Worm (Caenorhabditis elegans) whole organism, L4 larva: ENCODE measurements around the gene mrpl-53.

Source experiments
- D1046.2 ChIP-seq: fragments of 200-800 bp; sonication (Bioruptor generic); IDR thresholded peaks from 2 replicates; pipeline ENCODE4 v1.3.6; 2022; ENCODE audit warnings: missing genetic modification characterization, missing compliant biosample characterization
- F26F4.8 ChIP-seq: fragments of 200-800 bp; sonication (Bioruptor generic); conservative IDR thresholded peaks from 2 replicates; pipeline ENCODE4 v1.3.6; 2022; ENCODE audit warnings: missing genetic modification characterization, missing compliant biosample characterization
- F49E8.2 ChIP-seq: sonication (generic microtip); optimal IDR thresholded peaks from 2 replicates; lab custom pipeline; 2016; ENCODE audit warnings: missing compliant biosample characterization, mild to moderate bottlenecking, missing genetic modification characterization, borderline replicate concordance
- R02D3.7 ChIP-seq: fragments of 150-350 bp; sonication (generic microtip); optimal IDR thresholded peaks from 3 replicates; lab custom pipeline; 2014; ENCODE audit warnings: missing biosample characterization, missing genetic modification characterization
- T26A8.4 ChIP-seq: fragments of 200-800 bp; sonication (Bioruptor generic); IDR thresholded peaks from 2 replicates; pipeline ENCODE4 v1.3.6; 2022; ENCODE audit warnings: missing genetic modification characterization, missing compliant biosample characterization
- Y105C5A.15 ChIP-seq: fragments of 200-800 bp; sonication (Bioruptor generic); IDR thresholded peaks from 2 replicates; pipeline ENCODE4 v1.3.6; 2022; ENCODE audit warnings: missing genetic modification characterization, missing compliant biosample characterization
- Y48G9A.11 ChIP-seq: fragments of 200-800 bp; sonication (Bioruptor generic); IDR thresholded peaks from 2 replicates; pipeline ENCODE4 v1.3.6; 2022; ENCODE audit warnings: missing genetic modification reagents, missing genetic modification characterization, missing compliant biosample characterization
- Y5F2A.4 ChIP-seq: fragments of 200-800 bp; sonication (Bioruptor generic); optimal IDR thresholded peaks from 2 replicates; lab custom pipeline; 2018; ENCODE audit warnings: mild to moderate bottlenecking, missing genetic modification characterization, missing compliant biosample characterization
- ama-1 ChIP-seq: fragments of 150-350 bp; optimal IDR thresholded peaks from 2 replicates; lab custom pipeline; 2014; ENCODE audit warnings: inconsistent platforms, mixed read lengths
- ceh-44 ChIP-seq: fragments of 200-800 bp; sonication (Bioruptor generic); IDR thresholded peaks from 2 replicates; pipeline ENCODE4 v1.3.6; 2022; ENCODE audit warnings: missing genetic modification reagents, missing genetic modification characterization, missing compliant biosample characterization
- ceh-62 ChIP-seq: sonication (generic microtip); optimal IDR thresholded peaks from 2 replicates; lab custom pipeline; 2017; ENCODE audit warnings: missing biosample characterization, missing genetic modification characterization
- ceh-82 ChIP-seq: sonication (generic microtip); optimal IDR thresholded peaks from 2 replicates; lab custom pipeline; 2017; ENCODE audit warnings: missing biosample characterization, missing genetic modification characterization
- cey-2 ChIP-seq: sonication (generic microtip); optimal IDR thresholded peaks from 3 replicates; lab custom pipeline; 2017; ENCODE audit warnings: missing genetic modification characterization, mild to moderate bottlenecking, missing compliant biosample characterization, antibody characterized with exemption, borderline replicate concordance; ENCODE audit not compliant: insufficient read depth
- daf-16 ChIP-seq, 3 experiments: sonication (generic microtip); optimal IDR thresholded peaks; 2 replicates each; lab custom pipeline; 2016 to 2017; ENCODE audit warnings: missing genetic modification characterization in 3 of 3, missing genetic modification reagents in 3 of 3, mild to moderate bottlenecking in 2 of 3, missing compliant biosample characterization in 2 of 3, missing biosample characterization in 1 of 3, moderate library complexity in 1 of 3
- daf-8 ChIP-seq: fragments of 200-800 bp; sonication (Bioruptor generic); IDR thresholded peaks from 2 replicates; pipeline ENCODE4 v1.3.6; 2022; ENCODE audit warnings: missing genetic modification characterization, missing compliant biosample characterization
- duxl-1 ChIP-seq: sonication (generic microtip); optimal IDR thresholded peaks from 2 replicates; lab custom pipeline; 2016; ENCODE audit warnings: mild to moderate bottlenecking, missing genetic modification characterization, moderate library complexity, missing compliant biosample characterization; ENCODE audit not compliant: poor library complexity
- egl-43 ChIP-seq: fragments of 200-800 bp; sonication (Bioruptor generic); IDR thresholded peaks from 2 replicates; pipeline ENCODE4 v1.3.6; 2022; ENCODE audit warnings: missing genetic modification reagents, missing genetic modification characterization, missing compliant biosample characterization
- fkh-10 ChIP-seq: fragments of 150-350 bp; optimal IDR thresholded peaks from 2 replicates; lab custom pipeline; 2014; ENCODE audit warnings: missing biosample characterization, missing genetic modification reagents, missing genetic modification characterization
- fos-1 ChIP-seq: fragments of 150-350 bp; optimal IDR thresholded peaks from 2 replicates; lab custom pipeline; 2014; ENCODE audit warnings: missing biosample characterization, missing genetic modification characterization
- gei-8 ChIP-seq: fragments of 200-800 bp; sonication (Bioruptor generic); optimal IDR thresholded peaks from 2 replicates; lab custom pipeline; 2018; ENCODE audit warnings: mild to moderate bottlenecking, missing genetic modification characterization, missing compliant biosample characterization
- hlh-11 ChIP-seq: fragments of 200-800 bp; sonication (Bioruptor generic); optimal IDR thresholded peaks from 2 replicates; lab custom pipeline; 2018; ENCODE audit warnings: mild to moderate bottlenecking, missing genetic modification characterization, missing compliant biosample characterization
- hmg-1.1 ChIP-seq: fragments of 200-800 bp; sonication (Bioruptor generic); IDR thresholded peaks from 2 replicates; pipeline ENCODE4 v1.3.6; 2022; ENCODE audit warnings: missing genetic modification reagents, missing genetic modification characterization, missing compliant biosample characterization
- lin-13 ChIP-seq: fragments of 150-350 bp; optimal IDR thresholded peaks from 2 replicates; lab custom pipeline; 2014; ENCODE audit warnings: missing biosample characterization, missing genetic modification reagents, missing genetic modification characterization
- lin-15B ChIP-seq: fragments of 150-350 bp; sonication (generic microtip); optimal IDR thresholded peaks from 3 replicates; lab custom pipeline; 2014; ENCODE audit warnings: missing biosample characterization, missing genetic modification characterization
- lin-29 ChIP-seq: fragments of 200-800 bp; sonication (Bioruptor generic); IDR thresholded peaks from 2 replicates; pipeline ENCODE4 v1.3.6; 2022; ENCODE audit warnings: missing genetic modification reagents, missing genetic modification characterization, missing compliant biosample characterization
- lin-39 ChIP-seq: fragments of 150-350 bp; optimal IDR thresholded peaks from 2 replicates; lab custom pipeline; 2014; ENCODE audit warnings: missing biosample characterization, missing genetic modification reagents, missing genetic modification characterization
- lsy-2 ChIP-seq, 2 experiments: fragments of 150-350 bp in 1 of 2; sonication (generic microtip) in 1 of 2; optimal IDR thresholded peaks; 2 replicates each; lab custom pipeline; 2014 to 2017; ENCODE audit warnings: missing biosample characterization in 2 of 2, missing genetic modification characterization in 2 of 2
- madf-5 ChIP-seq, 2 experiments: fragments of 200-800 bp; sonication (Bioruptor generic); IDR thresholded peaks; 2 replicates each; pipeline ENCODE4 v1.3.6; 2022; ENCODE audit warnings: missing compliant biosample characterization in 2 of 2, missing genetic modification characterization in 2 of 2
- mxl-2 ChIP-seq: fragments of 200-800 bp; sonication (Bioruptor generic); conservative IDR thresholded peaks from 2 replicates; pipeline ENCODE4 v1.3.6; 2022; ENCODE audit warnings: missing genetic modification reagents, missing genetic modification characterization, missing compliant biosample characterization
- mxl-3 ChIP-seq: fragments of 200-800 bp; sonication (Bioruptor generic); optimal IDR thresholded peaks from 2 replicates; lab custom pipeline; 2018; ENCODE audit warnings: mild to moderate bottlenecking, missing genetic modification characterization, missing compliant biosample characterization
- nhr-102 ChIP-seq: sonication (generic microtip); optimal IDR thresholded peaks from 2 replicates; lab custom pipeline; 2016; ENCODE audit warnings: mild to moderate bottlenecking, missing genetic modification characterization, moderate library complexity, missing compliant biosample characterization
- nhr-41 ChIP-seq: fragments of 200-800 bp; sonication (Bioruptor generic); IDR thresholded peaks from 2 replicates; pipeline ENCODE4 v1.3.6; 2022; ENCODE audit warnings: missing genetic modification reagents, missing genetic modification characterization, missing compliant biosample characterization
- nhr-42 ChIP-seq: fragments of 200-800 bp; sonication (Bioruptor generic); IDR thresholded peaks from 2 replicates; pipeline ENCODE4 v1.3.6; 2022; ENCODE audit warnings: missing genetic modification characterization, missing compliant biosample characterization
- nhr-6 ChIP-seq: fragments of 150-350 bp; optimal IDR thresholded peaks from 2 replicates; lab custom pipeline; 2014; ENCODE audit warnings: missing biosample characterization, missing genetic modification characterization
- nhr-77 ChIP-seq: fragments of 150-350 bp; optimal IDR thresholded peaks from 2 replicates; lab custom pipeline; 2014; ENCODE audit warnings: missing biosample characterization, missing genetic modification characterization
- rbr-2 ChIP-seq: sonication (generic microtip); optimal IDR thresholded peaks from 2 replicates; lab custom pipeline; 2016; ENCODE audit warnings: missing genotype, missing genetic modification characterization, missing compliant biosample characterization
- saeg-2 ChIP-seq: fragments of 200-800 bp; sonication (Bioruptor generic); IDR thresholded peaks from 2 replicates; pipeline ENCODE4 v1.3.6; 2022; ENCODE audit warnings: missing genetic modification reagents, missing genetic modification characterization, missing compliant biosample characterization
- sdz-12 ChIP-seq: fragments of 200-800 bp; sonication (Bioruptor generic); optimal IDR thresholded peaks from 2 replicates; lab custom pipeline; 2018; ENCODE audit warnings: mild to moderate bottlenecking, missing genetic modification characterization, missing compliant biosample characterization
- set-16 ChIP-seq: fragments of 200-800 bp; sonication (Bioruptor generic); IDR thresholded peaks from 2 replicates; pipeline ENCODE4 v1.3.6; 2022; ENCODE audit warnings: missing genetic modification reagents, missing genetic modification characterization, missing compliant biosample characterization
- skn-1 ChIP-seq: fragments of 150-350 bp; optimal IDR thresholded peaks from 2 replicates; lab custom pipeline; 2014; ENCODE audit warnings: missing biosample characterization, missing genetic modification characterization
- snpc-4 ChIP-seq: fragments of 150-350 bp; optimal IDR thresholded peaks from 2 replicates; lab custom pipeline; 2014; ENCODE audit warnings: missing biosample characterization, missing genetic modification characterization
- tag-97 ChIP-seq: fragments of 200-800 bp; sonication (Bioruptor generic); IDR thresholded peaks from 2 replicates; pipeline ENCODE4 v1.3.6; 2022; ENCODE audit warnings: missing genetic modification characterization, missing compliant biosample characterization
- tra-1 ChIP-seq: fragments of 200-800 bp; sonication (Bioruptor generic); IDR thresholded peaks from 2 replicates; pipeline ENCODE4 v1.3.6; 2022; ENCODE audit warnings: missing genetic modification reagents, missing genetic modification characterization, missing compliant biosample characterization
- unc-62 ChIP-seq, 3 experiments: fragments of 150-350 bp in 1 of 3; sonication (generic microtip); optimal IDR thresholded peaks in 2 of 3; peaks in 1 of 3; 1 replicate in 1 of 3; 2 replicates in 2 of 3; lab custom pipeline; 2014 to 2017; ENCODE audit warnings: missing biosample characterization in 3 of 3, missing genetic modification characterization in 3 of 3, missing genetic modification reagents in 3 of 3, missing genotype in 1 of 3
- zag-1 ChIP-seq: fragments of 150-350 bp; optimal IDR thresholded peaks from 2 replicates; lab custom pipeline; 2014; ENCODE audit warnings: missing biosample characterization, missing genetic modification characterization

mrpl-53 gene

ce11 chrII:9591071-9591470 lies 6.4 kb upstream of the mrpl-53 start, which contains the start of the genes E02H1.1 and tag-124 (continued):
- TF ChIP-seq ceh-82 (no peak), nhr-42 (no peak), madf-5 (GFP tag; IDR thresholded peaks at IDR 0.05; lab: Robert Waterston, UW) (no peak), duxl-1 (tag; lab: Kevin White, UChicago) (peak; percentile 86), Y48G9A.11 (GFP tag; lab: Robert Waterston, UW) (peak; percentile 70; the same call in 1 of the 2 replicates), nhr-6 (tag; lab: Kevin White, UChicago) (peak; percentile 19), zag-1 (tag; lab: Kevin White, UChicago) (no peak), mxl-3 (peak; percentile 32), lin-13 (GFP tag; lab: Kevin White, UChicago) (no peak)

- TF ChIP-seq set-16 (GFP tag; lab: Robert Waterston, UW) (no peak), nhr-102 (no peak), hlh-11 (tag; lab: Kevin White, UChicago) (no peak), lin-29 (no peak), tag-97 (GFP tag; lab: Robert Waterston, UW) (no peak), F26F4.8 (no peak), sdz-12 (GFP tag; lab: Kevin White, UChicago) (no peak), cey-2 (no peak), D1046.2 (no peak), gei-8 (GFP tag; lab: Kevin White, UChicago) (no peak), nhr-77 (tag; lab: Kevin White, UChicago) (no peak), lin-39 (tag; lab: Kevin White, UChicago) (no peak), tra-1 (GFP tag; lab: Robert Waterston, UW) (no peak), saeg-2 (GFP tag; lab: Robert Waterston, UW) (no peak), ceh-62 (tag; lab: Kevin White, UChicago) (no peak), F49E8.2 (tag; lab: Kevin White, UChicago) (no peak), Y105C5A.15 (no peak), daf-16 (GFP tag; optimal IDR thresholded peaks at IDR 0.05; lab: Kevin White, UChicago) (no peak), daf-16 (tag; optimal IDR thresholded peaks at IDR 0.05; lab: Kevin White, UChicago) (no peak), ceh-82 (no peak)
Observed at ce11 chrII:9592737-9593136, 4.7 kb upstream of the mrpl-53 start, which contains the start of gene parp-2. parp-2 (plus strand) TSS chrII:9593037.

ce11 chrII:9594924-9595323 lies 2.5 kb upstream of the mrpl-53 start, which contains the start of gene E02H1.5:
E02H1.5 (plus strand) TSS chrII:9595224.
- TF ChIP-seq T26A8.4 (GFP tag; lab: Robert Waterston, UW) (no peak), snpc-4 (tag; lab: Kevin White, UChicago) (no peak), rbr-2 (tag; lab: Kevin White, UChicago) (no peak), ceh-44 (no peak), lsy-2 (tag; optimal IDR thresholded peaks at IDR 0.05; lab: Kevin White, UChicago) (no peak), duxl-1 (tag; lab: Kevin White, UChicago) (no peak), ceh-62 (tag; lab: Kevin White, UChicago) (no peak), ama-1 (lab: Kevin White, UChicago) (no peak), skn-1 (tag; lab: Kevin White, UChicago) (no peak)
- TF ChIP-seq, all 104 proteins: peak for 0

ce11 chrII:9596401-9596800 lies 1.0 kb upstream of the mrpl-53 start, which contains the start of gene E02H1.6:
E02H1.6 (plus strand) TSS chrII:9596701.
- TF ChIP-seq daf-8 = no peak
- no peak for TF ChIP-seq lin-15B (tag; lab: Kevin White, UChicago)
- TF ChIP-seq set-16 (GFP tag; lab: Robert Waterston, UW) = no peak
- TF ChIP-seq hmg-1.1 (GFP tag; lab: Robert Waterston, UW) = no peak
- no peak for TF ChIP-seq nhr-41 (GFP tag; lab: Robert Waterston, UW)
- TF ChIP-seq fos-1 (tag; lab: Kevin White, UChicago) = no peak
- TF ChIP-seq tag-97 (GFP tag; lab: Robert Waterston, UW) = no peak
- no peak for TF ChIP-seq egl-43 (GFP tag; lab: Robert Waterston, UW)
- no peak for TF ChIP-seq lin-13 (GFP tag; lab: Kevin White, UChicago)
- TF ChIP-seq mxl-2 = no peak
- no peak for TF ChIP-seq tra-1 (GFP tag; lab: Robert Waterston, UW)
- TF ChIP-seq fkh-10 = no peak
- TF ChIP-seq R02D3.7 (tag; lab: Kevin White, UChicago) = no peak
- no peak for TF ChIP-seq Y5F2A.4
- no peak for TF ChIP-seq unc-62 (GFP tag; optimal IDR thresholded peaks at IDR 0.05 in 1 of 2; lab: Kevin White, UChicago)
- TF ChIP-seq unc-62 (tag; optimal IDR thresholded peaks at IDR 0.05; lab: Kevin White, UChicago) = no peak
